Fruit fly (Drosophila melanogaster): ENCODE results near the gene CG14892.

DNA sequence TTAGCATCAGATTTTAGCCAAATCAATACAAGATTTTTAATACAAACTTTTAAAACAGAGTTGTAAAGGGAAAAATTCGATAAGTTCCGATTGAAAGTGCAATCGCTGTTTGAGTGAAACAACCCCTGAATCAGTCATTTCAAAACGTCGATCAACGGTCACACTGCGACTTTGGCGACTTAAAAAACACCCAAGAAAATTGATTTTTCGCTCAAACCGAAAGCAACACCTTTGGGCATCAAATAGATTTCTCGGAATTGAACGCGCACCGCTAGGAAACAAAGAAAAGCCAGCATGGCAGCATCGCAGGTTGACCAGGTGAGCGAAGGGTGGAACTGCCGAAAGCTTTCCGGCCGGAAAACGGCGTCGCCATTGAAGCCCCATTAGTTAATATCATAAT, 49.4 kb downstream of the CG14892 start, which contains the start of gene Arl6IP1:
- no peak for TF ChIP-seq Snoo (tag; optimal IDR thresholded peaks at IDR 0.05)
- no peak for TF ChIP-seq CG34367 (tag; optimal IDR thresholded peaks at IDR 0.05)
- no peak for TF ChIP-seq CG12605 (GFP tag; IDR thresholded peaks at IDR 0.05)
- no peak for TF ChIP-seq CG9948 (tag; optimal IDR thresholded peaks at IDR 0.05)
- no peak for TF ChIP-seq EcR (GFP tag; optimal IDR thresholded peaks at IDR 0.05)
- no peak for TF ChIP-seq CG8159 (tag; optimal IDR thresholded peaks at IDR 0.05)
